Worm (Caenorhabditis elegans): Measurements from ENCODE around the gene pqn-41.

DNA sequence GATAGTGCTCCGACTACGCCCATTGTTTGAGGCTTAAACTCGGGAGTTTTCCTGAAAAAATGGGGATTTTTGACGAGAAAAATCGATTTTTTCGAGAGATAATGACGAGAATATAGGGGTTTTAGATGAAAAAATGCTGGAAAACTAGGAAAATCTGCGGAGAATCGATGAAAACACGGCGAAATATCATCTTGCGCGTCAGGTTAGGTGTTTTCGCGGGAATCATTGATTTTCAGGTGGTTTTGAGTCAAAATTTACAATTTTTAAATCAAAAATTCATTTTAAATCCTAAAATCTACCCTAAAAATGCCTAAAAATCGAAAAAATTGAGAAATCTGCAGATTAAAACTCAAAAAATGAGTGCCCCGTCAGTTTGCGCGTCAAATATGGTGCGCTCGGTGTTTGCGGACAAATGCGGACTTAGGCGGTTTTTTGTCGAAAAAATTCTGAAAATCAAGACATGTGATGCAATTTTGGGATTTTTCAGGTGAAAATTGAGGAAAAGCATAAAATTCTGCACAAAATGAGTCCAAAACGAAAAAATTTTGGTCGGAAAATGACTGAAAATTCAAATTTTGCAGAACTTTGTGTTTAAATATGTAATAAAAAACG, 56.2 kb downstream of the pqn-41 start, which contains the start of gene mboa-6:
- no peak for TF ChIP-seq cog-1 (tag; optimal IDR thresholded peaks at IDR 0.05)
- TF ChIP-seq tab-1 (GFP tag; IDR thresholded peaks at IDR 0.05) = no peak
- TF ChIP-seq flt-1 (GFP tag; IDR thresholded peaks at IDR 0.05) = no peak
- no peak for TF ChIP-seq ztf-29 (GFP tag; IDR thresholded peaks at IDR 0.05)
- no peak for TF ChIP-seq klf-2 (GFP tag; conservative IDR thresholded peaks at IDR 0.05)
- no peak for TF ChIP-seq ref-1 (GFP tag; conservative IDR thresholded peaks at IDR 0.05)
- no peak for TF ChIP-seq med-1 (GFP tag; optimal IDR thresholded peaks at IDR 0.05; ENCODE audit: insufficient read depth)
- no peak for TF ChIP-seq ztf-23 (GFP tag; IDR thresholded peaks at IDR 0.05)
- TF ChIP-seq T22C8.4 (GFP tag; IDR thresholded peaks at IDR 0.05) = no peak
